Worm (Caenorhabditis elegans) whole organism, late embryonic: ENCODE results near the gene T10G3.1.

Source experiments
- K02D7.2 ChIP-seq: sonication (generic microtip); optimal IDR thresholded peaks from 2 replicates; lab custom pipeline; 2017; ENCODE audit warnings: mild to moderate bottlenecking, missing genetic modification characterization, missing compliant biosample characterization
- ama-1 ChIP-seq: fragments of 150-350 bp; optimal IDR thresholded peaks from 2 replicates; lab custom pipeline; 2014
- ceh-24 ChIP-seq: sonication (generic microtip); optimal IDR thresholded peaks from 2 replicates; lab custom pipeline; 2016; ENCODE audit warnings: mild to moderate bottlenecking, missing genetic modification characterization, missing compliant biosample characterization
- ceh-45 ChIP-seq: fragments of 200-800 bp; sonication (Bioruptor generic); IDR thresholded peaks from 2 replicates; pipeline ENCODE4 v1.3.6; 2022; ENCODE audit warnings: missing genetic modification reagents, missing genetic modification characterization, missing compliant biosample characterization
- ceh-9 ChIP-seq: sonication (generic microtip); optimal IDR thresholded peaks from 2 replicates; lab custom pipeline; 2016; ENCODE audit warnings: mild to moderate bottlenecking, missing genetic modification characterization, inconsistent platforms, missing compliant biosample characterization
- elt-2 ChIP-seq: sonication (generic microtip); optimal IDR thresholded peaks from 2 replicates; lab custom pipeline; 2016; ENCODE audit warnings: missing genetic modification reagents, missing genetic modification characterization, missing compliant biosample characterization
- lin-11 ChIP-seq: fragments of 200-800 bp; sonication (Bioruptor generic); optimal IDR thresholded peaks from 2 replicates; lab custom pipeline; 2018; ENCODE audit warnings: mild to moderate bottlenecking, missing genetic modification characterization, missing compliant biosample characterization
- npax-4 ChIP-seq: sonication (generic microtip); optimal IDR thresholded peaks from 2 replicates; lab custom pipeline; 2016; ENCODE audit warnings: missing genetic modification characterization, missing compliant biosample characterization
- sox-4 ChIP-seq: sonication (generic microtip); optimal IDR thresholded peaks from 2 replicates; lab custom pipeline; 2017; ENCODE audit warnings: mild to moderate bottlenecking, missing genetic modification characterization, inconsistent platforms, missing compliant biosample characterization
- tbx-2 ChIP-seq: sonication (generic microtip); optimal IDR thresholded peaks from 2 replicates; lab custom pipeline; 2016; ENCODE audit warnings: missing genetic modification characterization, missing compliant biosample characterization

DNA sequence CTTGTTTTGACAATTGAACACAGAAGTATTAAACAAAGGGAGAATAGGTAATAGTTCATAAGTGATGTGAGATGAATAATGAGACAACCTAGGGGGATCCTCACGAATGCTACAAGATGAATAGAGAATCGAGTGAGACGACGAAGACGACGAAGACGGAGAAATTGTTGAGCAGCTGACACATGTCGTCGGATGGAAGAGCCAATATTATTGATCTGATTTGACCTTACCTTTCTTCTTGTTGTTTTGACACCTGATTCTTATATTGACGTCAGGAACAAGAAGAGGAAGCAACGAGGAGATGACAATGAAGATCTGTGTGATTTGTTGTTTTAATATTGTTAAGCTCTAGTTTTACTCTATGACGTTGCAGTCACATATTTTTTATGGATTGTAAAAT, at the start of gene T10G3.1:
- TF ChIP-seq sox-4 (tag; lab: Kevin White, UChicago) = no peak
- TF ChIP-seq elt-2 (tag; lab: Kevin White, UChicago) = no peak
- no peak for TF ChIP-seq ceh-45 (GFP tag; lab: Robert Waterston, UW)
- no peak for TF ChIP-seq tbx-2 (tag; lab: Kevin White, UChicago)
- no peak for TF ChIP-seq ceh-24 (tag; lab: Kevin White, UChicago)
- no peak for TF ChIP-seq ama-1 (lab: Kevin White, UChicago)
- TF ChIP-seq ceh-9 (tag; lab: Kevin White, UChicago) = no peak
- TF ChIP-seq K02D7.2 (tag; lab: Kevin White, UChicago) = no peak
- TF ChIP-seq npax-4 (tag; lab: Kevin White, UChicago) = no peak
- no peak for TF ChIP-seq lin-11 (tag; lab: Kevin White, UChicago)
